Fruit fly (Drosophila melanogaster): ENCODE results near the gene CG2901.
A peak's percentile ranks its signal among the peaks of the same experiment; 100 is the strongest.
"Not testable (repeated sequence)": the region's sequence is repeated elsewhere in the genome, so short reads cannot be mapped to it uniquely, and the experiment has no call there.

The CG2901 gene

DNA sequence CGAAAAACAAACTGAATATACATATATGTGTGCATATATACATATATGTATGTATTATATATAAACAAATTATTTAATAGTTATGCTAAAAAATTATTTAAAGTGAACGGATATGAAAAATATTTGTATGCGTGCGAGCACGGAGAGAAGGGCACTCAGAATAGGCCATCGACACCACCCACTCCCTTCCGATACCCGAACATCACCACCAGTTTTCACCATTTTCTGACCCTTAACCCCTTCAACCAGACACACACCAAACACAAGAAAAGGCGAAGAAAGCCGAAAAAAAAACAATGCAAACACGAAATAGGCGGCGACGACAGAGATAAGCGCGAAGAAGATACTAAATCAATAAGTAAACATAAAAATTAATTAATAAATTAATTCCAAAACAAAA is 38.7 kb upstream of the CG2901 start:
- no peak for TF ChIP-seq N (GFP tag; optimal IDR thresholded peaks at IDR 0.05)

DNA sequence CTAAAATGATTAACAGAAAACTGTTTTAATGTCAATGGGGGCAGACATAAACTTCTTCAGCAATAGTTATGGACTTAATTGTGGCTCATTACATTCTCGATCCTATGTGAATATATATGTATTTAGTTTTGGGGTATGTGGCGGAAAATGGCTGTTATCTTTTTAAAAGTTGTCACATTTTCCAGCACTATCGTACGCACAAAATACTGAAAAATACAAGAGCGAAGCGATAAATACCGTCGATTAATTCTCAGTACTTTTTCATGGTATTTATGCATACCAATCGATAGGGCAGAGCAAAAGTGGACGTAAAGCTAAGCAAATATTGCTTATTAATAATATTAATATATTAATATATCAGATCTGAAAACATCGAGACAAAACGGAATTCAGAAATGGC is 38.2 kb upstream of the CG2901 start, which contains the start of gene HIP-R:
HIP-R (plus strand) TSS at position 201 of the 400 bp plus-strand sequence.
- TF ChIP-seq GATAd (GFP tag; optimal IDR thresholded peaks at IDR 0.05); Vsx2 (GFP tag; optimal IDR thresholded peaks at IDR 0.05; ENCODE audit: partially characterized antibody); sage (GFP tag; optimal IDR thresholded peaks at IDR 0.05): not testable (repeated sequence)

DNA sequence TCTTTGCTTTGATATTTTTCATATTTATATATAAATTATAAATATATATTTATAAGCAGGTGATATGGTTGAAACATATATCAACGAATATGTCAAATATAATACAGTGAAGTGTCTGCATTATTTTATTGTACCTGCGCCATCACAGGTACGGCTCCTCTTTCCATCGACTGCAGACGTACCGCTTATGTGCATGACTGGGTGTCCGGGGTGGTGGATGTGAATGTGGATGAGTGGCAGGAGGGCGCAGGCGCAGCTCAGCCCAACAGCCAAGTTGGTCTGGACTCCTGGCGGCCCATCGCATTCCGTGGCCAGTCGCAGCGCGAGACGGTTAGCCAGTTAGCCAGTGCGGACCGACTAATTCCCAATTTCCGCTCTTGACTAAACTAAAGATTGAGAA is 35.1 kb upstream of the CG2901 start, which contains the start of gene Crg-1:
Crg-1 (plus strand) TSS at position 301 of the 400 bp plus-strand sequence.
- TF ChIP-seq OdsH, jim, ey (GFP tag; optimal IDR thresholded peaks at IDR 0.05): not testable (repeated sequence)

DNA sequence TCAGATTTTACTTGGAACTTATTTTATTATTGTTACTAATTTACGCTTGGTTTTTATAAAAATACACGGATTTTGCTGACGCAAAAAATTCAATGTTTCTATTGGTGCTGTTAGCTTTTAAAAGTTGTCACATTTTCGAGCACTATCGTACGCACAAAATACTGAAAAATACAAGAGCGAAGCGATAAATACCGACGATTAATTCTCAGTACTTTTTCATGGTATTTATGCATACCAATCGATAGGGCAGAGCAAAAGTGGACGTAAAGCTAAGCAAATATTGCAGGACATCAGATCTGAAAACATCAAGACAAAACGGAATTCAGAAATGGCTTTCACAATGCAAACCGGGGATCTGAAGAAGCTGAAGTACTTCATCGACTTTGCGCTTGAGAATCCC is 29.1 kb upstream of the CG2901 start, which contains the start of gene HIP:
HIP (plus strand) TSS at position 232 of the 400 bp plus-strand sequence.
- TF ChIP-seq dsf (GFP tag; optimal IDR thresholded peaks at IDR 0.05; ENCODE audit: borderline replicate concordance); Abd-B (GFP tag; optimal IDR thresholded peaks at IDR 0.05); foxo (GFP tag; optimal IDR thresholded peaks at IDR 0.05): not testable (repeated sequence)

DNA sequence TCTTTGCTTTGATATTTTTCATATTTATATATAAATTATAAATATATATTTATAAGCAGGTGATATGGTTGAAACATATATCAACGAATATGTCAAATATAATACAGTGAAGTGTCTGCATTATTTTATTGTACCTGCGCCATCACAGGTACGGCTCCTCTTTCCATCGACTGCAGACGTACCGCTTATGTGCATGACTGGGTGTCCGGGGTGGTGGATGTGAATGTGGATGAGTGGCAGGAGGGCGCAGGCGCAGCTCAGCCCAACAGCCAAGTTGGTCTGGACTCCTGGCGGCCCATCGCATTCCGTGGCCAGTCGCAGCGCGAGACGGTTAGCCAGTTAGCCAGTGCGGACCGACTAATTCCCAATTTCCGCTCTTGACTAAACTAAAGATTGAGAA is 26.0 kb upstream of the CG2901 start, which contains the start of gene fd3F:
fd3F (plus strand) TSS at position 301 of the 400 bp plus-strand sequence.
- not testable (repeated sequence) for TF ChIP-seq OdsH, CG32264, foxo (GFP tag; optimal IDR thresholded peaks at IDR 0.05)

DNA sequence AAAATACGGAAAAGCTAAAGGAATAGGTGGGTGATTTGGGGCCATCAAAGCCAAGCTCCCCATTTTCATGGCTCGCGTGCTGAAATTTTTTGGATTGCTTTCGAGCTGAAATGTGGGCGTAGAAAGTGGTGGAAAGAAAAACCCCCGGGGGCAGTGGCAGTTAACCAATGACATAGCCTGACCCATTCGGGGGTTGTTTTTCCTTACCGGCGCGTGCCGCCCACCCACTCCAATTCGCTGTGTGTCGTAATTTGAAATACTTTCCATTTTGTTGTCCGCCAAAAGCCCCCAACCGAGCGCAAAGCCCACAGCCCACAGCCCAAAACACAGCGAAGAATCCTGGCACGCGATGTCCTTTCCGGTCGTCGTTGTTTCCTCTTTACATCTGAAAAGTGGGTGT is 19.5 kb upstream of the CG2901 start:
- no peak for TF ChIP-seq Vsx2 (GFP tag; optimal IDR thresholded peaks at IDR 0.05; ENCODE audit: partially characterized antibody)
- TF ChIP-seq dmrt93B (GFP tag; optimal IDR thresholded peaks at IDR 0.05): no peak
- TF ChIP-seq foxo (GFP tag; optimal IDR thresholded peaks at IDR 0.05): no peak
- no peak for TF ChIP-seq Sp1 (GFP tag; optimal IDR thresholded peaks at IDR 0.05)

DNA sequence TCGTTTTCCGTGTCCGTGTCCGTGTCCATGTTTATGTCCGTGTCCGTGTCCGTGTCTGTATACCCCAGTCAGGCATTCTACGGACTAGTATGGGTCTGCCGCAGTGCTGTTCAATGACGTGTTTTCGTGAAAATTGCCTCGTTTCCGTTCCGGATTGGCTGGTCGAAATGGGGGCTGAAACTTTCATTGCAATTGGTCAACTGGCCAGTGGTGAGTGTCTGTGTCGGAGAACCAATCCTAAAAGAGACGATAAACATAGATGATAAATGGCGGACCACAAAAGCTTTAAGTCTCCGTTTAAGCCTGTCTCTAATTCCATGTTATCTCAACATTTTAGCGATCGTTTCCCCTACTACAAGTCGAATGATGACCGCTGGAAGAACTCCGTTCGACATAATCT is 18.9 kb upstream of the CG2901 start:
- no peak for TF ChIP-seq CG32264 (GFP tag; optimal IDR thresholded peaks at IDR 0.05)
- no peak for TF ChIP-seq Mio (GFP tag; optimal IDR thresholded peaks at IDR 0.05)
- TF ChIP-seq pan (optimal IDR thresholded peaks at IDR 0.05): no peak
- no peak for TF ChIP-seq lola (GFP tag; optimal IDR thresholded peaks at IDR 0.05)
- TF ChIP-seq dsf (GFP tag; optimal IDR thresholded peaks at IDR 0.05; ENCODE audit: borderline replicate concordance): no peak
- no peak for TF ChIP-seq br (GFP tag; optimal IDR thresholded peaks at IDR 0.05)
- TF ChIP-seq dl (GFP tag; optimal IDR thresholded peaks at IDR 0.05; ENCODE audit: insufficient read depth in 1 of 2, partially characterized antibody in 2 of 2): no peak
- no peak for TF ChIP-seq Dfd (GFP tag; optimal IDR thresholded peaks at IDR 0.05)
- TF ChIP-seq Dif (GFP tag; optimal IDR thresholded peaks at IDR 0.05; ENCODE audit: partially characterized antibody): no peak
- no peak for TF ChIP-seq fru (GFP tag; optimal IDR thresholded peaks at IDR 0.05)
- no peak for TF ChIP-seq woc (GFP tag; optimal IDR thresholded peaks at IDR 0.05)
- TF ChIP-seq Abd-B (GFP tag; optimal IDR thresholded peaks at IDR 0.05): no peak
- TF ChIP-seq jim (GFP tag; optimal IDR thresholded peaks at IDR 0.05): no peak
- no peak for TF ChIP-seq rgr (GFP tag; optimal IDR thresholded peaks at IDR 0.05)

DNA sequence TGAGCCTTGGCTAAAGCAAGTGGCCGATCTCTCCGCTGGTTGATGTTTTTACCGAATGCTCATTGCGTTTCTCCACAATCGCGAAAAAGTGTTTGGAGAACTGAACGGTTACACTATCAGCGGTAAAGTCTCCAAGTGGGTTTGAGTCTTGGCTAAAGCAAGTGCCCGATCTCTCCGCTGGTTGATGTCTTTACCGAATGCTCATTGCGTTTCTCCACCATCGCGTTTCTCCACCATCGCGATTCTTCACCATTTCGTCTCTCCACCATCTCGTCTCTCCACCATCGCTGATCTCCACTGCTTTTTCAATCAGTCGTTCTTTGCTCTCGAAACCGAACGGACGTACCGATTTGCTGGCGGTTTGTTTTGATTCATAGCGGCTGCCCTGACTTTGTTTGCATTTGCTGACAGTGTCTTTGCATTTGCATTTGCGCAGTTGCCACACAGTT is 16.6 kb upstream of the CG2901 start, which contains the start of gene ec:
ec (plus strand) TSS at position 359 of the 449 bp plus-strand sequence.
- TF ChIP-seq Sp1 (GFP tag; optimal IDR thresholded peaks at IDR 0.05): peak; percentile 10
- TF ChIP-seq h (GFP tag; optimal IDR thresholded peaks at IDR 0.05): no peak
- TF ChIP-seq dl (GFP tag; optimal IDR thresholded peaks at IDR 0.05; ENCODE audit: insufficient read depth in 1 of 2, partially characterized antibody in 2 of 2): peak in 1 of 2 experiments; percentile 23
- peak; percentile 27 for TF ChIP-seq Vsx2 (GFP tag; optimal IDR thresholded peaks at IDR 0.05; ENCODE audit: partially characterized antibody)
- TF ChIP-seq psq (GFP tag; optimal IDR thresholded peaks at IDR 0.05): peak; percentile 29
- TF ChIP-seq Myc (optimal IDR thresholded peaks at IDR 0.05): peak; percentile 90
- TF ChIP-seq sv (GFP tag; optimal IDR thresholded peaks at IDR 0.05): peak; percentile 9
- no peak for TF ChIP-seq lola (GFP tag; optimal IDR thresholded peaks at IDR 0.05)
- TF ChIP-seq Hnf4 (GFP tag; optimal IDR thresholded peaks at IDR 0.05): peak; percentile 31

Measured in whole organism, wandering third instar larva.